Fruit fly (Drosophila melanogaster): ENCODE data around the gene Saf6.
A peak's percentile ranks its signal among the peaks of the same experiment; 100 is the strongest.

Gene Saf6

dm6 chr2L:856690-857488 lies 41.1 kb upstream of the Saf6 start (continued):
- no peak for TF ChIP-seq CG4282 (GFP tag; optimal IDR thresholded peaks at IDR 0.05)
- peak; percentile 81; the same call in 2 of the 3 replicates for TF ChIP-seq jigr1 (GFP tag; IDR thresholded peaks at IDR 0.05)
- no peak for TF ChIP-seq hb (GFP tag; IDR thresholded peaks at IDR 0.05; ENCODE audit: partially characterized antibody)
- TF ChIP-seq CG9727 (GFP tag; optimal IDR thresholded peaks at IDR 0.05): peak; percentile 66
- peak; percentile 77 for TF ChIP-seq wdn (GFP tag; IDR thresholded peaks at IDR 0.05)
- TF ChIP-seq CG11093 (GFP tag; IDR thresholded peaks at IDR 0.05): peak; percentile 83; the same call in 2 of the 3 replicates
- peak; percentile 52 for TF ChIP-seq ac (GFP tag; optimal IDR thresholded peaks at IDR 0.05)
- peak; percentile 85 for TF ChIP-seq fd96Cb (tag; optimal IDR thresholded peaks at IDR 0.05)
- peak; percentile 55 for TF ChIP-seq salm (tag; optimal IDR thresholded peaks at IDR 0.05)
- TF ChIP-seq CG4360 (GFP tag; IDR thresholded peaks at IDR 0.05): no peak
- TF ChIP-seq unpg (GFP tag; optimal IDR thresholded peaks at IDR 0.05): peak; percentile 80
- peak; percentile 23 for TF ChIP-seq Nf-YC (tag; optimal IDR thresholded peaks at IDR 0.05)
- peak; percentile 56 for TF ChIP-seq Nf-YB (GFP tag; optimal IDR thresholded peaks at IDR 0.05)
- peak; percentile 21 for TF ChIP-seq NC2β (GFP tag; optimal IDR thresholded peaks at IDR 0.05)
- TF ChIP-seq Opbp (GFP tag; IDR thresholded peaks at IDR 0.05; ENCODE audit: partially characterized antibody): no peak
- TF ChIP-seq pho (GFP tag; optimal IDR thresholded peaks at IDR 0.05): no peak
- TF ChIP-seq NFAT (GFP tag; IDR thresholded peaks at IDR 0.05): no peak
- TF ChIP-seq C15 (GFP tag; IDR thresholded peaks at IDR 0.05): peak; percentile 53; the same call in 1 of the 3 replicates
- peak; percentile 63 for TF ChIP-seq CHES-1-like (GFP tag; optimal IDR thresholded peaks at IDR 0.05)
- TF ChIP-seq Vsx1 (GFP tag; optimal IDR thresholded peaks at IDR 0.05): peak; percentile 58
- TF ChIP-seq odd (GFP tag; optimal IDR thresholded peaks at IDR 0.05): peak; percentile 61
- TF ChIP-seq CG3281 (GFP tag; optimal IDR thresholded peaks at IDR 0.05): peak; percentile 59
- peak; percentile 12 for TF ChIP-seq CG9437 (GFP tag; optimal IDR thresholded peaks at IDR 0.05)
- TF ChIP-seq CG3163 (GFP tag; optimal IDR thresholded peaks at IDR 0.05): no peak
- peak; percentile 40 for TF ChIP-seq CG18764 (GFP tag; optimal IDR thresholded peaks at IDR 0.05)
- no peak for TF ChIP-seq cg (GFP tag; optimal IDR thresholded peaks at IDR 0.05)
- TF ChIP-seq vnd (GFP tag; IDR thresholded peaks at IDR 0.05; ENCODE audit: partially characterized antibody): no peak
- peak; percentile 48 for TF ChIP-seq CG34376 (GFP tag; optimal IDR thresholded peaks at IDR 0.05)
- TF ChIP-seq CG9932 (GFP tag; IDR thresholded peaks at IDR 0.05): peak; percentile 40
- TF ChIP-seq CG18011 (GFP tag; optimal IDR thresholded peaks at IDR 0.05): no peak
- TF ChIP-seq eyg (GFP tag; optimal IDR thresholded peaks at IDR 0.05): peak; percentile 29
- TF ChIP-seq CG11398 (GFP tag; optimal IDR thresholded peaks at IDR 0.05): peak; percentile 49
- TF ChIP-seq GATAe (GFP tag; conservative IDR thresholded peaks at IDR 0.05): peak; percentile 23; the same call in 1 of the 2 replicates
- peak; percentile 53; the same call in 1 of the 2 replicates for TF ChIP-seq Taf1 (GFP tag; IDR thresholded peaks at IDR 0.05)
- no peak for TF ChIP-seq zf30C (GFP tag; optimal IDR thresholded peaks at IDR 0.05)
- peak; percentile 40 for TF ChIP-seq tup (GFP tag; optimal IDR thresholded peaks at IDR 0.05)
- TF ChIP-seq nmo (GFP tag; optimal IDR thresholded peaks at IDR 0.05): peak; percentile 83
- no peak for TF ChIP-seq CG6175 (GFP tag; IDR thresholded peaks at IDR 0.05)
- peak; percentile 93 for TF ChIP-seq ara (GFP tag; IDR thresholded peaks at IDR 0.05)
- TF ChIP-seq CG11456 (GFP tag; IDR thresholded peaks at IDR 0.05): peak; percentile 76
- TF ChIP-seq CG1647 (GFP tag; optimal IDR thresholded peaks at IDR 0.05): peak; percentile 45
- TF ChIP-seq CG9609 (GFP tag; optimal IDR thresholded peaks at IDR 0.05): peak; percentile 63
- peak; percentile 84 for TF ChIP-seq CG10979 (tag; optimal IDR thresholded peaks at IDR 0.05)
- peak; percentile 12 for TF ChIP-seq CG12236 (GFP tag; optimal IDR thresholded peaks at IDR 0.05)
- no peak for TF ChIP-seq eve (GFP tag; optimal IDR thresholded peaks at IDR 0.05)
- peak; percentile 73 for TF ChIP-seq CG5953 (GFP tag; IDR thresholded peaks at IDR 0.05)
- TF ChIP-seq CoRest (tag; optimal IDR thresholded peaks at IDR 0.05): peak; percentile 76
- peak; percentile 87 for TF ChIP-seq CG2712 (tag; optimal IDR thresholded peaks at IDR 0.05)
- TF ChIP-seq CG10209 (GFP tag; optimal IDR thresholded peaks at IDR 0.05): peak; percentile 80
